Worm (Caenorhabditis elegans) whole organism, mixed stage, embryonic: Measurements from ENCODE around the gene Y70G10A.3.

Experiments
- M03D4.4 ChIP-seq: sonication (generic microtip); optimal IDR thresholded peaks from 2 replicates; lab custom pipeline; 2017; ENCODE audit warnings: mild to moderate bottlenecking, missing genetic modification characterization, missing compliant biosample characterization
- ces-1 ChIP-seq: fragments of 150-350 bp; optimal IDR thresholded peaks from 2 replicates; lab custom pipeline; 2014; ENCODE audit warnings: missing biosample characterization, missing genetic modification reagents, missing genetic modification characterization
- elt-1 ChIP-seq: sonication (generic microtip); optimal IDR thresholded peaks from 2 replicates; lab custom pipeline; 2017; ENCODE audit warnings: missing genetic modification characterization, mild to moderate bottlenecking, missing compliant biosample characterization, antibody characterized with exemption, moderate library complexity, borderline replicate concordance; ENCODE audit not compliant: insufficient read depth
- mls-2 ChIP-seq: sonication (generic microtip); optimal IDR thresholded peaks from 2 replicates; lab custom pipeline; 2016; ENCODE audit warnings: mild to moderate bottlenecking, missing genetic modification characterization, moderate library complexity, missing compliant biosample characterization
- nhr-12 ChIP-seq: fragments of 150-350 bp; optimal IDR thresholded peaks from 2 replicates; lab custom pipeline; 2014; ENCODE audit warnings: missing biosample characterization, missing genetic modification characterization
- nhr-237 ChIP-seq: fragments of 150-350 bp; optimal IDR thresholded peaks from 2 replicates; lab custom pipeline; 2014; ENCODE audit warnings: missing biosample characterization, missing genetic modification characterization
- snpc-4 ChIP-seq: fragments of 150-350 bp; optimal IDR thresholded peaks from 2 replicates; lab custom pipeline; 2014; ENCODE audit warnings: missing biosample characterization, missing genetic modification characterization
- unc-62 ChIP-seq: fragments of 150-350 bp; optimal IDR thresholded peaks from 2 replicates; lab custom pipeline; 2014; ENCODE audit warnings: missing biosample characterization, missing genetic modification reagents, missing genetic modification characterization
- ztf-11 ChIP-seq: fragments of 150-350 bp; optimal IDR thresholded peaks from 2 replicates; lab custom pipeline; 2014; ENCODE audit warnings: missing biosample characterization, missing genetic modification characterization

DNA sequence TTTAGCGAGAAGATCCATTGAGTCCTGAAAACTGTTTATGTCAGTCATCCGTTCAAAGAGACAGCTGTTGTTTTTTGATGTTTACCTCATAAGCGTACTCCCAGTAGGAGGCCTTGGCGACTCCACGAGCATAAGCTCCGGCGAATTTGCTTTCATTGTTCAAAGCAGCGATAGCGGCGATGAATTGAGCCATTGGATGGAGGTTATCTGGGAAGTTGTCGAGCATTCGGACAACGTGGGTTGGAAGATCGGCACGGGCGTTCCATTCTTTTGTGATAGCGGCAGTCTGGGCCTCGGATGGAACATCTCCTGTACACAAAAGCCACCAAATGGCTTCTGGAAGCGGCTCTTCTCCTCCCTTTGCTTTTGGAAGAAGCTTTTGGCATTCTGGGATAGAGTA lies 23.0 kb upstream of the Y70G10A.3 start:
- no peak for TF ChIP-seq unc-62 (GFP tag; lab: Kevin White, UChicago)
- no peak for TF ChIP-seq ztf-11
- no peak for TF ChIP-seq elt-1 (tag; lab: Kevin White, UChicago)
- TF ChIP-seq nhr-237 (tag; lab: Kevin White, UChicago), result no peak
- no peak for TF ChIP-seq mls-2 (tag; lab: Kevin White, UChicago)
- TF ChIP-seq nhr-12 (tag; lab: Kevin White, UChicago), result no peak
- TF ChIP-seq ces-1, result no peak
- TF ChIP-seq snpc-4 (tag; lab: Kevin White, UChicago), result no peak
- TF ChIP-seq M03D4.4 (tag; lab: Kevin White, UChicago), result no peak
